Worm (Caenorhabditis elegans) whole organism, young adult: ENCODE data around the gene scc-1.

ENCODE experiments used
- B0019.2 ChIP-seq: fragments of 200-800 bp; sonication (Bioruptor generic); conservative IDR thresholded peaks from 2 replicates; pipeline ENCODE4 v1.3.6; 2022; ENCODE audit warnings: missing genetic modification reagents, missing genetic modification characterization, missing compliant biosample characterization
- B0261.1 ChIP-seq: sonication (generic microtip); optimal IDR thresholded peaks from 2 replicates; lab custom pipeline; 2016; ENCODE audit warnings: mild to moderate bottlenecking, missing genetic modification characterization, moderate library complexity, missing compliant biosample characterization
- B0336.3 ChIP-seq: fragments of 200-800 bp; sonication (Bioruptor generic); IDR thresholded peaks from 2 replicates; pipeline ENCODE4 v1.3.6; 2022; ENCODE audit warnings: missing genetic modification characterization, missing compliant biosample characterization
- C06A6.2 ChIP-seq: fragments of 200-800 bp; sonication (Bioruptor generic); conservative IDR thresholded peaks from 2 replicates; pipeline ENCODE4 v1.3.6; 2022; ENCODE audit warnings: missing genetic modification characterization, missing compliant biosample characterization
- C17E4.6 ChIP-seq: fragments of 200-800 bp; sonication (Bioruptor generic); IDR thresholded peaks from 2 replicates; pipeline ENCODE4 v1.3.6; 2022; ENCODE audit warnings: missing genetic modification reagents, missing genetic modification characterization, missing compliant biosample characterization
- F22D6.2 ChIP-seq: sonication (generic microtip); optimal IDR thresholded peaks from 2 replicates; lab custom pipeline; 2016; ENCODE audit warnings: mild to moderate bottlenecking, missing genetic modification characterization, missing compliant biosample characterization
- F37B4.10 ChIP-seq: fragments of 200-800 bp; sonication (Bioruptor generic); IDR thresholded peaks from 2 replicates; pipeline ENCODE4 v1.3.6; 2022; ENCODE audit warnings: missing genetic modification characterization, missing compliant biosample characterization
- T26A5.8 ChIP-seq: sonication (generic microtip); optimal IDR thresholded peaks from 2 replicates; lab custom pipeline; 2016; ENCODE audit warnings: missing genetic modification characterization, missing compliant biosample characterization
- Y79H2A.3 ChIP-seq: fragments of 200-800 bp; sonication (Bioruptor generic); conservative IDR thresholded peaks from 2 replicates; pipeline ENCODE4 v1.3.6; 2022; ENCODE audit warnings: missing genetic modification reagents, missing genetic modification characterization, missing compliant biosample characterization
- ZK185.1 ChIP-seq: sonication (generic microtip); optimal IDR thresholded peaks from 2 replicates; lab custom pipeline; 2016; ENCODE audit warnings: mild to moderate bottlenecking, missing genetic modification characterization, missing compliant biosample characterization; ENCODE audit not compliant: poor library complexity, severe bottlenecking
- ama-1 ChIP-seq, 3 experiments: fragments of 150-350 bp in 1 of 3; sonication (generic microtip) in 2 of 3; optimal IDR thresholded peaks; 2 replicates each; lab custom pipeline; 2014 to 2018; ENCODE audit warnings: missing biosample characterization in 2 of 3, missing genetic modification characterization in 2 of 3, missing genetic modification reagents in 2 of 3
- atf-7 ChIP-seq: sonication (generic microtip); optimal IDR thresholded peaks from 2 replicates; lab custom pipeline; 2017; ENCODE audit warnings: mild to moderate bottlenecking, missing genetic modification characterization, missing compliant biosample characterization
- athp-1 ChIP-seq: sonication (generic microtip); optimal IDR thresholded peaks from 2 replicates; lab custom pipeline; 2017; ENCODE audit warnings: mild to moderate bottlenecking, missing genetic modification characterization, missing compliant biosample characterization
- attf-3 ChIP-seq: fragments of 200-800 bp; sonication (Bioruptor generic); conservative IDR thresholded peaks from 2 replicates; pipeline ENCODE4 v1.3.6; 2022; ENCODE audit warnings: missing genetic modification reagents, missing genetic modification characterization, missing compliant biosample characterization
- attf-5 ChIP-seq: fragments of 200-800 bp; sonication (Bioruptor generic); optimal IDR thresholded peaks from 2 replicates; lab custom pipeline; 2018; ENCODE audit warnings: mild to moderate bottlenecking, missing genetic modification characterization, missing compliant biosample characterization
- bed-2 ChIP-seq: fragments of 200-800 bp; sonication (Bioruptor generic); IDR thresholded peaks from 2 replicates; pipeline ENCODE4 v1.3.6; 2022; ENCODE audit warnings: missing genetic modification reagents, missing genetic modification characterization, missing compliant biosample characterization
- ceh-100 ChIP-seq: fragments of 200-800 bp; sonication (Bioruptor generic); IDR thresholded peaks from 2 replicates; pipeline ENCODE4 v1.3.6; 2022; ENCODE audit warnings: missing genetic modification reagents, missing genetic modification characterization, missing compliant biosample characterization
- ceh-27 ChIP-seq: fragments of 200-800 bp; sonication (Bioruptor generic); optimal IDR thresholded peaks from 2 replicates; lab custom pipeline; 2018; ENCODE audit warnings: mild to moderate bottlenecking, missing genetic modification characterization, moderate library complexity, missing compliant biosample characterization
- ceh-91 ChIP-seq: fragments of 200-800 bp; sonication (Bioruptor generic); IDR thresholded peaks from 2 replicates; pipeline ENCODE4 v1.3.6; 2022; ENCODE audit warnings: missing genetic modification reagents, missing genetic modification characterization, missing compliant biosample characterization
- chd-7 ChIP-seq: sonication (generic microtip); optimal IDR thresholded peaks from 2 replicates; lab custom pipeline; 2016; ENCODE audit warnings: mild to moderate bottlenecking, missing genetic modification characterization, moderate library complexity, missing compliant biosample characterization
- dpl-1 ChIP-seq: fragments of 150-350 bp; optimal IDR thresholded peaks from 2 replicates; lab custom pipeline; 2014; ENCODE audit warnings: missing biosample characterization, missing genetic modification reagents, missing genetic modification characterization
- egrh-3 ChIP-seq: fragments of 200-800 bp; sonication (Bioruptor generic); IDR thresholded peaks from 2 replicates; pipeline ENCODE4 v1.3.6; 2022; ENCODE audit warnings: missing genetic modification reagents, missing genetic modification characterization, missing compliant biosample characterization
- ets-4 ChIP-seq: fragments of 200-800 bp; sonication (Bioruptor generic); optimal IDR thresholded peaks from 2 replicates; lab custom pipeline; 2018; ENCODE audit warnings: mild to moderate bottlenecking, missing genetic modification characterization, missing compliant biosample characterization
- fkh-3 ChIP-seq: sonication (generic microtip); optimal IDR thresholded peaks from 2 replicates; lab custom pipeline; 2016; ENCODE audit warnings: mild to moderate bottlenecking, missing genetic modification characterization, missing compliant biosample characterization
- hsf-1 ChIP-seq: fragments of 200-800 bp; sonication (Bioruptor generic); IDR thresholded peaks from 2 replicates; pipeline ENCODE4 v1.3.6; 2022; ENCODE audit warnings: missing genetic modification reagents, missing genetic modification characterization, missing compliant biosample characterization
- lin-26 ChIP-seq: fragments of 200-800 bp; sonication (Bioruptor generic); IDR thresholded peaks from 2 replicates; pipeline ENCODE4 v1.3.6; 2022; ENCODE audit warnings: missing genetic modification reagents, missing genetic modification characterization, missing compliant biosample characterization
- lin-35 ChIP-seq, 3 experiments: fragments of 150-350 bp in 2 of 3; sonication (generic microtip) in 1 of 3; optimal IDR thresholded peaks; 2 replicates each; lab custom pipeline; 2014 to 2018; ENCODE audit warnings: missing biosample characterization in 3 of 3, missing genetic modification characterization in 3 of 3, missing genetic modification reagents in 3 of 3
- lin-54 ChIP-seq: fragments of 200-800 bp; sonication (Bioruptor generic); optimal IDR thresholded peaks from 2 replicates; lab custom pipeline; 2018; ENCODE audit warnings: mild to moderate bottlenecking, missing genetic modification characterization, missing compliant biosample characterization
- lsl-1 ChIP-seq: fragments of 200-800 bp; sonication (Bioruptor generic); optimal IDR thresholded peaks from 2 replicates; lab custom pipeline; 2018; ENCODE audit warnings: mild to moderate bottlenecking, missing genetic modification characterization, moderate library complexity, missing compliant biosample characterization
- madf-3 ChIP-seq: fragments of 200-800 bp; sonication (Bioruptor generic); IDR thresholded peaks from 2 replicates; pipeline ENCODE4 v1.3.6; 2022; ENCODE audit warnings: missing genetic modification reagents, missing genetic modification characterization, missing compliant biosample characterization
- madf-6 ChIP-seq: fragments of 200-800 bp; sonication (Bioruptor generic); IDR thresholded peaks from 2 replicates; pipeline ENCODE4 v1.3.6; 2022; ENCODE audit warnings: missing genetic modification reagents, missing genetic modification characterization, missing compliant biosample characterization
- mxl-1 ChIP-seq: sonication (generic microtip); optimal IDR thresholded peaks from 2 replicates; lab custom pipeline; 2016; ENCODE audit warnings: missing genetic modification characterization, missing compliant biosample characterization
- nfya-1 ChIP-seq: sonication (generic microtip); optimal IDR thresholded peaks from 2 replicates; lab custom pipeline; 2017; ENCODE audit warnings: antibody characterized with exemption, missing compliant biosample characterization, missing genetic modification characterization, borderline replicate concordance; ENCODE audit not compliant: insufficient read depth
- nfyb-1 ChIP-seq: fragments of 200-800 bp; sonication (Bioruptor generic); IDR thresholded peaks from 2 replicates; pipeline ENCODE4 v1.3.6; 2022; ENCODE audit warnings: missing genetic modification reagents, missing genetic modification characterization, missing compliant biosample characterization
- nhr-90 ChIP-seq: sonication (generic microtip); optimal IDR thresholded peaks from 2 replicates; lab custom pipeline; 2016; ENCODE audit warnings: missing genotype, mild to moderate bottlenecking, missing genetic modification characterization, missing compliant biosample characterization
- rcor-1 ChIP-seq: fragments of 200-800 bp; sonication (Bioruptor generic); IDR thresholded peaks from 2 replicates; pipeline ENCODE4 v1.3.6; 2022; ENCODE audit warnings: missing genetic modification reagents, missing genetic modification characterization, missing compliant biosample characterization
- rpc-1 ChIP-seq, 2 experiments: fragments of 150-350 bp in 1 of 2; sonication (generic microtip) in 1 of 2; optimal IDR thresholded peaks; 2 replicates each; lab custom pipeline; 2014 to 2018; ENCODE audit warnings: missing biosample characterization in 1 of 2, missing genetic modification characterization in 1 of 2, missing genetic modification reagents in 1 of 2, missing genotype in 1 of 2
- sdz-38 ChIP-seq: sonication (generic microtip); optimal IDR thresholded peaks from 2 replicates; lab custom pipeline; 2016; ENCODE audit warnings: missing genotype, missing genetic modification characterization, missing compliant biosample characterization
- snpc-1.3 ChIP-seq: sonication (generic microtip); optimal IDR thresholded peaks from 2 replicates; lab custom pipeline; 2017; ENCODE audit warnings: missing genetic modification characterization, mild to moderate bottlenecking, missing compliant biosample characterization, antibody characterized with exemption, moderate library complexity, missing genotype, missing genetic modification reagents; ENCODE audit not compliant: insufficient read depth
- snpc-4 ChIP-seq, 5 experiments: fragments of 150-350 bp in 1 of 5; sonication (generic microtip) in 4 of 5; optimal IDR thresholded peaks; 2 replicates each; lab custom pipeline; 2014 to 2018; ENCODE audit warnings: missing genetic modification characterization in 5 of 5, missing biosample characterization in 3 of 5, antibody characterized with exemption in 2 of 5, mild to moderate bottlenecking in 2 of 5, missing compliant biosample characterization in 2 of 5, missing genotype in 2 of 5, moderate library complexity in 2 of 5, missing genetic modification reagents in 1 of 5
- somi-1 ChIP-seq: fragments of 200-800 bp; sonication (Bioruptor generic); optimal IDR thresholded peaks from 2 replicates; lab custom pipeline; 2018; ENCODE audit warnings: mild to moderate bottlenecking, missing genetic modification characterization, missing compliant biosample characterization
- tbp1 ChIP-seq: fragments of 200-800 bp; sonication (Bioruptor generic); optimal IDR thresholded peaks from 2 replicates; lab custom pipeline; 2018; ENCODE audit warnings: mild to moderate bottlenecking, missing genetic modification characterization, missing compliant biosample characterization
- tbx-9 ChIP-seq: sonication (generic microtip); optimal IDR thresholded peaks from 2 replicates; lab custom pipeline; 2016; ENCODE audit warnings: borderline replicate concordance, missing genetic modification characterization, inconsistent platforms, missing compliant biosample characterization
- zfh-2 ChIP-seq: fragments of 200-800 bp; sonication (Bioruptor generic); conservative IDR thresholded peaks from 2 replicates; pipeline ENCODE4 v1.3.6; 2022; ENCODE audit warnings: missing genetic modification reagents, missing genetic modification characterization, missing compliant biosample characterization
- zim-3 ChIP-seq: sonication (generic microtip); optimal IDR thresholded peaks from 2 replicates; lab custom pipeline; 2017; ENCODE audit warnings: mild to moderate bottlenecking, missing genetic modification characterization, moderate library complexity, missing compliant biosample characterization
- ztf-18 ChIP-seq: sonication (generic microtip); optimal IDR thresholded peaks from 2 replicates; lab custom pipeline; 2016; ENCODE audit warnings: missing genotype, mild to moderate bottlenecking, missing genetic modification characterization, missing compliant biosample characterization
- ztf-28 ChIP-seq: fragments of 200-800 bp; sonication (Bioruptor generic); IDR thresholded peaks from 2 replicates; pipeline ENCODE4 v1.3.6; 2022; ENCODE audit warnings: missing genetic modification reagents, missing genetic modification characterization, missing compliant biosample characterization

Gene scc-1

ce11 chrII:4703011-4703410 lies 4.5 kb downstream of the scc-1 start (continued):
- TF ChIP-seq madf-6 (GFP tag; lab: Robert Waterston, UW) (peak; percentile 78), B0019.2 (no peak), egrh-3 (GFP tag; lab: Robert Waterston, UW) (no peak), nfyb-1 (GFP tag; lab: Robert Waterston, UW) (0 out of 2 replicates have a peak, but pooled peaks have one; percentile 28), B0336.3 (peak; percentile 70; the same call in 1 of the 2 replicates), tbp1 (GFP tag; lab: Kevin White, UChicago) (peak; percentile 6), lsl-1 (peak; percentile 55), ceh-100 (no peak; the same call in 1 of the 2 replicates), zfh-2 (GFP tag; lab: Robert Waterston, UW) (no peak), bed-2 (GFP tag; lab: Robert Waterston, UW) (no peak), lin-54 (GFP tag; lab: Kevin White, UChicago) (peak; percentile 58), ets-4 (GFP tag; lab: Kevin White, UChicago) (no peak), snpc-4 (GFP tag; optimal IDR thresholded peaks at IDR 0.05; lab: Kevin White, UChicago) (no peak), snpc-4 (tag; optimal IDR thresholded peaks at IDR 0.05; lab: Kevin White, UChicago) (no peak), zim-3 (tag; lab: Kevin White, UChicago) (no peak), somi-1 (GFP tag; lab: Kevin White, UChicago) (no peak), F22D6.2 (tag; lab: Kevin White, UChicago) (no peak), atf-7 (tag; lab: Kevin White, UChicago) (peak; percentile 11), attf-5 (no peak), ama-1 (optimal IDR thresholded peaks at IDR 0.05; lab: Kevin White, UChicago) (no peak), ama-1 (GFP tag; optimal IDR thresholded peaks at IDR 0.05; lab: Kevin White, UChicago) (no peak), rcor-1 (GFP tag; lab: Robert Waterston, UW) (peak; percentile 77), mxl-1 (tag; lab: Kevin White, UChicago) (no peak), attf-3 (no peak), ceh-27 (GFP tag; lab: Kevin White, UChicago) (no peak), ceh-91 (GFP tag; lab: Robert Waterston, UW) (no peak), madf-3 (GFP tag; lab: Robert Waterston, UW) (peak; percentile 76), ztf-18 (tag; lab: Kevin White, UChicago) (no peak), tbx-9 (tag; lab: Kevin White, UChicago) (no peak), chd-7 (tag; lab: Kevin White, UChicago) (no peak), lin-26 (GFP tag; lab: Robert Waterston, UW) (peak; percentile 78), F37B4.10 (GFP tag; lab: Robert Waterston, UW) (no peak), C17E4.6 (GFP tag; lab: Robert Waterston, UW) (peak; percentile 51; the same call in 1 of the 2 replicates), nfya-1 (tag; lab: Kevin White, UChicago) (no peak), C06A6.2 (GFP tag; lab: Robert Waterston, UW) (no peak), rpc-1 (optimal IDR thresholded peaks at IDR 0.05; lab: Kevin White, UChicago) (no peak), rpc-1 (tag; optimal IDR thresholded peaks at IDR 0.05; lab: Kevin White, UChicago) (no peak), snpc-1.3 (tag; lab: Kevin White, UChicago) (peak; percentile 46), athp-1 (tag; lab: Kevin White, UChicago) (peak; percentile 2), sdz-38 (tag; lab: Kevin White, UChicago) (no peak), Y79H2A.3 (peak; percentile 96), hsf-1 (peak; percentile 80), dpl-1 (GFP tag; lab: Kevin White, UChicago) (no peak), nhr-90 (tag; lab: Kevin White, UChicago) (no peak), ZK185.1 (no peak), ztf-28 (GFP tag; lab: Robert Waterston, UW) (no peak), B0261.1 (tag; lab: Kevin White, UChicago) (no peak), T26A5.8 (no peak), fkh-3 (no peak), lin-35 (GFP tag; optimal IDR thresholded peaks at IDR 0.05; lab: Kevin White, UChicago) (peak in 1 of 3 experiments; percentile 36)
